Fruit fly (Drosophila melanogaster) whole organism, embryonic: Measurements from ENCODE around the gene CG10005.
A peak's percentile ranks its signal among the peaks of the same experiment; 100 is the strongest.

Source experiments
- Blimp-1 ChIP-seq: fragments of 200-800 bp; sonication (Bioruptor generic); optimal IDR thresholded peaks from 3 replicates; lab custom pipeline; 2018; ENCODE audit warnings: missing biosample characterization, missing genetic modification characterization, mild to moderate bottlenecking, moderate library complexity, missing genetic modification reagents
- Bteb2 ChIP-seq: fragments of 200-800 bp; sonication (Bioruptor generic); optimal IDR thresholded peaks from 2 replicates; lab custom pipeline; 2016; ENCODE audit warnings: missing biosample characterization, missing genetic modification characterization
- CG10209 ChIP-seq: fragments of 200-800 bp; sonication (Bioruptor generic); optimal IDR thresholded peaks from 3 replicates; lab custom pipeline; 2017; ENCODE audit warnings: missing biosample characterization, mild to moderate bottlenecking, missing genetic modification characterization, missing genetic modification reagents
- CG10267 ChIP-seq: fragments of 200-800 bp; sonication (Bioruptor generic); optimal IDR thresholded peaks from 2 replicates; lab custom pipeline; 2018; ENCODE audit warnings: missing biosample characterization, mild to moderate bottlenecking, missing genetic modification characterization, moderate library complexity
- CG11085 ChIP-seq: fragments of 200-800 bp; sonication (Bioruptor generic); IDR thresholded peaks from 2 replicates; pipeline ENCODE4 v1.3.6; 2022; ENCODE audit warnings: missing biosample characterization, missing genetic modification characterization
- CG12071 ChIP-seq: fragments of 200-800 bp; sonication (Bioruptor generic); optimal IDR thresholded peaks from 3 replicates; lab custom pipeline; 2018; ENCODE audit warnings: missing biosample characterization, mild to moderate bottlenecking, missing genetic modification characterization
- CG14860 ChIP-seq: fragments of 200-800 bp; sonication (Bioruptor generic); IDR thresholded peaks from 3 replicates; pipeline ENCODE4 v1.3.6; 2022; ENCODE audit warnings: missing biosample characterization, missing genetic modification characterization; ENCODE audit not compliant: partially characterized antibody
- CG2199 ChIP-seq: fragments of 200-800 bp; sonication (Bioruptor generic); IDR thresholded peaks from 3 replicates; pipeline ENCODE4 v1.3.6; 2022; ENCODE audit warnings: missing biosample characterization, missing genetic modification characterization
- CG2202 ChIP-seq: fragments of 200-800 bp; sonication (Bioruptor generic); optimal IDR thresholded peaks from 2 replicates; lab custom pipeline; 2018; ENCODE audit warnings: missing biosample characterization, mild to moderate bottlenecking, missing genetic modification characterization
- CG31224 ChIP-seq: fragments of 200-800 bp; sonication (Bioruptor generic); IDR thresholded peaks from 2 replicates; pipeline ENCODE4 v1.3.6; 2022; ENCODE audit warnings: missing biosample characterization, missing genetic modification characterization
- CG3163 ChIP-seq: fragments of 200-800 bp; sonication (Bioruptor generic); optimal IDR thresholded peaks from 3 replicates; lab custom pipeline; 2016; ENCODE audit warnings: missing biosample characterization, missing genetic modification characterization
- CG32772 ChIP-seq: fragments of 200-800 bp; sonication (Bioruptor generic); IDR thresholded peaks from 2 replicates; pipeline ENCODE4 v1.3.6; 2022; ENCODE audit warnings: missing biosample characterization, missing genetic modification characterization
- CG5245 ChIP-seq: fragments of 200-800 bp; sonication (Bioruptor generic); optimal IDR thresholded peaks from 3 replicates; lab custom pipeline; 2016; ENCODE audit warnings: missing biosample characterization, missing genetic modification characterization
- H15 ChIP-seq: fragments of 200-800 bp; sonication (Bioruptor generic); IDR thresholded peaks from 3 replicates; pipeline ENCODE4 v1.3.6; 2022; ENCODE audit warnings: missing biosample characterization, missing genetic modification characterization
- Jarid2 ChIP-seq: fragments of 200-800 bp; sonication (Bioruptor generic); optimal IDR thresholded peaks from 3 replicates; lab custom pipeline; 2017; ENCODE audit warnings: mild to moderate bottlenecking, missing biosample characterization, missing genetic modification reagents, missing genetic modification characterization
- MESR4 ChIP-seq: fragments of 200-800 bp; sonication (Bioruptor generic); optimal IDR thresholded peaks from 2 replicates; lab custom pipeline; 2018; ENCODE audit warnings: missing biosample characterization, mild to moderate bottlenecking, missing genetic modification characterization, moderate library complexity
- Trl ChIP-seq, 3 experiments: fragments of >200 bp in 2 of 3; fragments of 200-800 bp in 1 of 3; sonication (Bioruptor generic) in 1 of 3; optimal IDR thresholded peaks; 2 replicates in 1 of 3; 3 replicates in 2 of 3; lab custom pipeline; 2016 to 2017; ENCODE audit warnings: missing biosample characterization in 1 of 3, missing genetic modification characterization in 1 of 3
- ato ChIP-seq: fragments of 200-800 bp; sonication (Bioruptor generic); IDR thresholded peaks from 2 replicates; pipeline ENCODE4 v1.3.6; 2022; ENCODE audit warnings: missing biosample characterization, missing genetic modification characterization; ENCODE audit not compliant: partially characterized antibody
- chinmo ChIP-seq: fragments of 200-800 bp; sonication (Bioruptor generic); IDR thresholded peaks from 4 replicates; pipeline ENCODE4 v1.3.6; 2022; ENCODE audit warnings: missing biosample characterization, missing genetic modification characterization; ENCODE audit not compliant: partially characterized antibody
- crol ChIP-seq: fragments of 200-800 bp; sonication (Bioruptor generic); IDR thresholded peaks from 2 replicates; pipeline ENCODE4 v1.3.6; 2022; ENCODE audit warnings: missing biosample characterization, missing genetic modification characterization
- cwo ChIP-seq: fragments of 200-800 bp; sonication (Bioruptor generic); optimal IDR thresholded peaks from 3 replicates; lab custom pipeline; 2017; ENCODE audit warnings: missing biosample characterization, missing genetic modification characterization, mild to moderate bottlenecking, moderate library complexity, missing genetic modification reagents
- ewg ChIP-seq: fragments of 200-800 bp; sonication (Bioruptor generic); optimal IDR thresholded peaks from 3 replicates; lab custom pipeline; 2017; ENCODE audit warnings: mild to moderate bottlenecking, missing biosample characterization, missing genetic modification reagents, missing genetic modification characterization
- exex ChIP-seq: fragments of 200-800 bp; sonication (Bioruptor generic); optimal IDR thresholded peaks from 4 replicates; lab custom pipeline; 2018; ENCODE audit warnings: missing biosample characterization, mild to moderate bottlenecking, missing genetic modification characterization, moderate library complexity
- gcm ChIP-seq: fragments of 200-800 bp; sonication (Bioruptor generic); optimal IDR thresholded peaks from 2 replicates; lab custom pipeline; 2019; ENCODE audit warnings: missing biosample characterization, mild to moderate bottlenecking, missing genetic modification characterization, moderate library complexity
- jigr1 ChIP-seq: fragments of 200-800 bp; sonication (Bioruptor generic); IDR thresholded peaks from 3 replicates; pipeline ENCODE4 v1.3.6; 2022; ENCODE audit warnings: missing biosample characterization, missing genetic modification characterization
- klu ChIP-seq: fragments of 200-800 bp; sonication (Bioruptor generic); IDR thresholded peaks from 2 replicates; pipeline ENCODE4 v1.3.6; 2022; ENCODE audit warnings: missing biosample characterization, missing genetic modification characterization
- kni ChIP-seq: fragments of 200-800 bp; sonication (Bioruptor generic); optimal IDR thresholded peaks from 3 replicates; lab custom pipeline; 2017; ENCODE audit warnings: mild to moderate bottlenecking, missing biosample characterization, missing genetic modification reagents, missing genetic modification characterization
- nom ChIP-seq: fragments of 200-800 bp; sonication (Bioruptor generic); optimal IDR thresholded peaks from 2 replicates; lab custom pipeline; 2017; ENCODE audit warnings: missing biosample characterization, missing genetic modification characterization, mild to moderate bottlenecking, moderate library complexity, missing genetic modification reagents
- oc ChIP-seq: fragments of 200-800 bp; sonication (Bioruptor generic); optimal IDR thresholded peaks from 2 replicates; lab custom pipeline; 2018; ENCODE audit warnings: missing biosample characterization, mild to moderate bottlenecking, missing genetic modification characterization, moderate library complexity
- pfk ChIP-seq: fragments of 200-800 bp; sonication (Bioruptor generic); optimal IDR thresholded peaks from 2 replicates; lab custom pipeline; 2018; ENCODE audit warnings: missing biosample characterization, mild to moderate bottlenecking, missing genetic modification characterization, moderate library complexity
- pros ChIP-seq: fragments of 200-800 bp; sonication (Bioruptor generic); optimal IDR thresholded peaks from 3 replicates; lab custom pipeline; 2019; ENCODE audit warnings: missing biosample characterization, mild to moderate bottlenecking, missing genetic modification characterization, moderate library complexity
- scrt ChIP-seq: fragments of 200-800 bp; sonication (Bioruptor generic); optimal IDR thresholded peaks from 2 replicates; lab custom pipeline; 2018; ENCODE audit warnings: missing biosample characterization, mild to moderate bottlenecking, missing genetic modification characterization, moderate library complexity
- sens ChIP-seq: fragments of 200-800 bp; sonication (Bioruptor generic); peaks from one replicate; lab custom pipeline; 2016; ENCODE audit warnings: missing biosample characterization, missing genetic modification characterization
- sens-2 ChIP-seq: fragments of 200-800 bp; sonication (Bioruptor generic); IDR thresholded peaks from 2 replicates; pipeline ENCODE4 v1.3.6; 2022; ENCODE audit warnings: missing biosample characterization, missing genetic modification characterization
- stwl ChIP-seq: fragments of 200-800 bp; sonication (Bioruptor generic); optimal IDR thresholded peaks from 3 replicates; lab custom pipeline; 2018; ENCODE audit warnings: missing biosample characterization, mild to moderate bottlenecking, missing genetic modification characterization, moderate library complexity
- z ChIP-seq: fragments of 200-800 bp; sonication (Bioruptor generic); IDR thresholded peaks from 3 replicates; pipeline ENCODE4 v1.3.6; 2022; ENCODE audit warnings: missing biosample characterization, missing genetic modification characterization
- zf30C ChIP-seq: fragments of 200-800 bp; sonication (Bioruptor generic); optimal IDR thresholded peaks from 3 replicates; lab custom pipeline; 2018; ENCODE audit warnings: missing biosample characterization, mild to moderate bottlenecking, missing genetic modification characterization

The CG10005 gene

DNA sequence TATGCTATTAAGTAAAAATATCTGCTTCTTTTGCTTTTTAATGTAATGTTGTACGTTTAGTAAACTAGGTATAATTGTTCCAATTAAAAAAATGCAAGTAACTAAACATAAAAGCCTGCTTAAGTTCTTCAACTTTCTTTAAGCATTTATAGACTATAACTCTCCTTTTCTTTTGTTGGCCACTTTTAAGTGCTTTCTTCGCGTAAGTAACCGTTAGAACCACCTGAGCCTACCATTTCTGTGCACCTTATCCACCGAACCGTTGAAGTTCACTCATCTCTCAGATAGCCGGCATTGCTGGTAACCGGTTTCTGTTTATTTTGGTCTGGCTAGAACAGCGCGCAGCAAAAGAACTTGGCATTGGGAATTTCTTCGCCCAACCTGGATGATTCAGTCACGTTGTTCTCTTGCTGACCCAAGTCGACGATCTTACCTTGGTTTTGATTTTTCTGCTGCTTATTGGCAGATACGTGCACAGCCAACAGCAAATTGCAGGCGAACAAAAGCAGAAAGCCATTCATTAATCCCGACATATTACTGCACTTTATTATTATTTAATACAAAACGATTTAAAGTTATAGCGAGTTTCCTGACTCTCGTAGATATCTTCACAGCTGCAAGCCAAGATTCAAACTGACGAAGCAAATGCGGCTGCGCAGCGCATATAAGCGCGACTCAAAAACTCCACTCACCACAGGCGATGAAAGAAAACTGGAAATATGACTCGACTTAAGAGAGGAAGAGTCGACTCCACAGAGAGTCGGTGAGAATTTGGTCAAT, at the start of gene CG10005:
Gene CG10005 (minus strand): TSS at position 642 of the 780 bp plus-strand sequence.
- TF ChIP-seq CG2199 (GFP tag; lab: Robert Waterston, UW) = peak; percentile 18; the same call in 1 of the 3 replicates
- 0 out of 3 replicates have a peak, but pooled peaks have one; percentile 12 for TF ChIP-seq H15 (GFP tag; lab: Robert Waterston, UW)
- TF ChIP-seq CG3163 = peak; percentile 90
- TF ChIP-seq CG10209 = no peak
- TF ChIP-seq MESR4 (GFP tag; lab: Kevin White, UChicago) = no peak
- TF ChIP-seq CG2202 (tag; lab: Kevin White, UChicago) = peak; percentile 7
- peak; percentile 90 for TF ChIP-seq Blimp-1 (GFP tag; lab: Kevin White, UChicago)
- peak; percentile 69 for TF ChIP-seq kni (GFP tag; lab: Kevin White, UChicago)
- TF ChIP-seq Jarid2 (GFP tag; lab: Kevin White, UChicago) = peak; percentile 77
- peak; percentile 2 for TF ChIP-seq pros (GFP tag; lab: Kevin White, UChicago)
- 0 out of 4 replicates have a peak, but pooled peaks have one; percentile 65 for TF ChIP-seq chinmo
- 0 out of 2 replicates have a peak, but pooled peaks have one; percentile 6 for TF ChIP-seq CG31224 (GFP tag; lab: Robert Waterston, UW)
- TF ChIP-seq z (GFP tag; lab: Robert Waterston, UW) = peak; percentile 89
- no peak for TF ChIP-seq jigr1 (GFP tag; lab: Robert Waterston, UW)
- peak; percentile 40 to 67 for TF ChIP-seq Trl (optimal IDR thresholded peaks at IDR 0.05; lab: Kevin White, UChicago)
- no peak for TF ChIP-seq Trl (GFP tag; optimal IDR thresholded peaks at IDR 0.05; lab: Kevin White, UChicago)
- TF ChIP-seq sens (GFP tag; lab: Kevin White, UChicago) = peak; percentile 62
- peak; percentile 29; the same call in 1 of the 2 replicates for TF ChIP-seq ato (GFP tag; lab: Robert Waterston, UW)
- peak; percentile 60 for TF ChIP-seq nom (GFP tag; lab: Kevin White, UChicago)
- TF ChIP-seq CG11085 = 0 out of 2 replicates have a peak, but pooled peaks have one; percentile 26
- TF ChIP-seq oc (tag; lab: Kevin White, UChicago) = peak; percentile 20
- no peak for TF ChIP-seq crol (GFP tag; lab: Robert Waterston, UW)
- TF ChIP-seq, all 482 proteins: peak for 17

DNA sequence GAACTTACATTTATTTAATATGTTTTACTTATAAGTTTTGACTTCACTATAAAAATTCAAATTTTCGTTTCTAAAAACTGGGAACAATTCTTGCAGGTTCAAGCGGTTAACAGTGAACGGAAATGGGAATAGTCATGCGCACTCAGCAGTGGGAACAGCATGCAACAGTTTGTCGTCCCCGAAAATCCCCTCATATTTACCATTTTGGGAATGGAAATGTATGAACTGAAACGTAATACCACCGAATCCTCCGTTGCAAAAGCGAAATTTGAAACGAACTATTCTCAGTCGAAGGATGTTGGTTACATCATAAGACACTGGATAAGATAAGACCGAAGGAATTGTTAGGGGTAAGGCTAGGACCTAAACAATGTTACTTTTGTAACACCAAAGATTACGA, 44.0 kb upstream of the CG10005 start:
- TF ChIP-seq sens-2 (no peak), CG12071 (GFP tag; lab: Kevin White, UChicago) (no peak), CG14860 (GFP tag; lab: Robert Waterston, UW) (no peak), zf30C (GFP tag; lab: Kevin White, UChicago) (no peak), scrt (peak; percentile 97), cwo (GFP tag; lab: Kevin White, UChicago) (no peak), gcm (no peak), stwl (peak; percentile 16), klu (no peak), CG10267 (tag; lab: Kevin White, UChicago) (no peak), CG5245 (GFP tag; lab: Kevin White, UChicago) (no peak), exex (tag; lab: Kevin White, UChicago) (no peak), ewg (peak; percentile 58), CG32772 (GFP tag; lab: Robert Waterston, UW) (no peak), Bteb2 (GFP tag; lab: Kevin White, UChicago) (no peak), pfk (GFP tag; lab: Kevin White, UChicago) (peak; percentile 90)
